Fruit fly (Drosophila melanogaster) whole organism, embryonic: Measurements from ENCODE around the gene CG8508.
A peak's percentile ranks its signal among the peaks of the same experiment; 100 is the strongest.

Experiments used
- Antp ChIP-seq: fragments of 200-800 bp; sonication (Bioruptor generic); optimal IDR thresholded peaks from 3 replicates; lab custom pipeline; 2016; ENCODE audit warnings: missing biosample characterization, missing genetic modification characterization
- B-H2 ChIP-seq: fragments of 200-800 bp; sonication (Bioruptor generic); optimal IDR thresholded peaks from 2 replicates; lab custom pipeline; 2018; ENCODE audit warnings: missing biosample characterization, mild to moderate bottlenecking, missing genetic modification characterization
- CG10274 ChIP-seq: fragments of 200-800 bp; sonication (Bioruptor generic); optimal IDR thresholded peaks from 3 replicates; lab custom pipeline; 2017; ENCODE audit warnings: missing biosample characterization, mild to moderate bottlenecking, missing genetic modification characterization
- CG10979 ChIP-seq: fragments of 200-800 bp; sonication (Bioruptor generic); optimal IDR thresholded peaks from 2 replicates; lab custom pipeline; 2018; ENCODE audit warnings: missing biosample characterization, mild to moderate bottlenecking, missing genetic modification characterization, moderate library complexity
- CG11723 ChIP-seq: fragments of 200-800 bp; sonication (Bioruptor generic); optimal IDR thresholded peaks from 2 replicates; lab custom pipeline; 2017; ENCODE audit warnings: missing biosample characterization, mild to moderate bottlenecking, missing genetic modification characterization
- CG14014 ChIP-seq: fragments of 200-800 bp; sonication (Bioruptor generic); IDR thresholded peaks from 2 replicates; pipeline ENCODE4 v1.3.6; 2022; ENCODE audit warnings: missing biosample characterization, missing genetic modification characterization
- CG14050 ChIP-seq: fragments of 200-800 bp; sonication (Bioruptor generic); IDR thresholded peaks from 3 replicates; pipeline ENCODE4 v1.3.6; 2022; ENCODE audit warnings: missing biosample characterization, missing genetic modification characterization
- CG15269 ChIP-seq: fragments of 200-800 bp; sonication (Bioruptor generic); optimal IDR thresholded peaks from 2 replicates; lab custom pipeline; 2018; ENCODE audit warnings: missing biosample characterization, mild to moderate bottlenecking, missing genetic modification characterization, moderate library complexity
- CG15696 ChIP-seq: fragments of 200-800 bp; sonication (Bioruptor generic); optimal IDR thresholded peaks from 2 replicates; lab custom pipeline; 2019; ENCODE audit warnings: missing biosample characterization, mild to moderate bottlenecking, missing genetic modification characterization, moderate library complexity
- CG17361 ChIP-seq: fragments of 200-800 bp; sonication (Bioruptor generic); IDR thresholded peaks from 3 replicates; pipeline ENCODE4 v1.3.6; 2022; ENCODE audit warnings: missing biosample characterization, missing genetic modification characterization
- CG30020 ChIP-seq: fragments of 200-800 bp; optimal IDR thresholded peaks from 2 replicates; lab custom pipeline; 2019; ENCODE audit warnings: missing biosample characterization, mild to moderate bottlenecking, missing genetic modification characterization, moderate library complexity
- CG31441 ChIP-seq: fragments of 200-800 bp; sonication (Bioruptor generic); IDR thresholded peaks from 2 replicates; pipeline ENCODE4 v1.3.6; 2022; ENCODE audit warnings: missing biosample characterization, missing genetic modification characterization
- CG4730 ChIP-seq: fragments of 200-800 bp; sonication (Bioruptor generic); IDR thresholded peaks from 2 replicates; pipeline ENCODE4 v1.3.6; 2022; ENCODE audit warnings: missing biosample characterization, missing genetic modification characterization
- CG5953 ChIP-seq: fragments of 200-800 bp; sonication (Bioruptor generic); IDR thresholded peaks from 2 replicates; pipeline ENCODE4 v1.3.6; 2022; ENCODE audit warnings: missing biosample characterization, missing genetic modification characterization
- CG7556 ChIP-seq: fragments of 200-800 bp; sonication (Bioruptor generic); optimal IDR thresholded peaks from 2 replicates; lab custom pipeline; 2017; ENCODE audit warnings: missing biosample characterization, mild to moderate bottlenecking, missing genetic modification characterization
- CG9932 ChIP-seq: fragments of 200-800 bp; sonication (Bioruptor generic); IDR thresholded peaks from 2 replicates; pipeline ENCODE4 v1.3.6; 2022; ENCODE audit warnings: missing biosample characterization, missing genetic modification characterization
- Dad ChIP-seq: fragments of 200-800 bp; sonication (Bioruptor generic); optimal IDR thresholded peaks from 3 replicates; lab custom pipeline; 2016; ENCODE audit warnings: missing biosample characterization, missing genetic modification characterization
- Dbx ChIP-seq: fragments of 200-800 bp; sonication (Bioruptor generic); IDR thresholded peaks from 3 replicates; pipeline ENCODE4 v1.3.6; 2022; ENCODE audit warnings: missing biosample characterization, missing genetic modification characterization
- Dip2 ChIP-seq: fragments of 200-800 bp; sonication (Bioruptor generic); IDR thresholded peaks from 2 replicates; pipeline ENCODE4 v1.3.6; 2022; ENCODE audit warnings: missing biosample characterization, missing genetic modification characterization
- Elba2 ChIP-seq: fragments of 200-800 bp; sonication (Bioruptor generic); optimal IDR thresholded peaks from 3 replicates; lab custom pipeline; 2016; ENCODE audit warnings: missing biosample characterization, missing genetic modification characterization
- GATAe ChIP-seq: fragments of 200-800 bp; sonication (Bioruptor generic); conservative IDR thresholded peaks from 2 replicates; pipeline ENCODE4 v1.3.6; 2022; ENCODE audit warnings: missing biosample characterization, missing genetic modification characterization
- Neu2 ChIP-seq: fragments of 200-800 bp; sonication (Bioruptor generic); optimal IDR thresholded peaks from 3 replicates; lab custom pipeline; 2016; ENCODE audit warnings: missing biosample characterization, missing genetic modification characterization, borderline replicate concordance
- Nf-YA ChIP-seq: fragments of 200-800 bp; sonication (Bioruptor generic); IDR thresholded peaks from 2 replicates; pipeline ENCODE4 v1.3.6; 2022; ENCODE audit warnings: missing biosample characterization, missing genetic modification characterization
- Sin3A ChIP-seq: fragments of >200 bp; optimal IDR thresholded peaks from 2 replicates; lab custom pipeline; 2018
- Stat92E ChIP-seq, 3 experiments: fragments of >200 bp in 2 of 3; fragments of 200-800 bp in 1 of 3; sonication (Bioruptor generic) in 1 of 3; optimal IDR thresholded peaks; 2 replicates each; lab custom pipeline; 2017 to 2019; ENCODE audit warnings: missing biosample characterization in 3 of 3, missing genetic modification characterization in 3 of 3, mild to moderate bottlenecking in 1 of 3, moderate library complexity in 1 of 3
- Taf1 ChIP-seq: fragments of 200-800 bp; sonication (Bioruptor generic); IDR thresholded peaks from 2 replicates; pipeline ENCODE4 v1.3.6; 2022; ENCODE audit warnings: missing biosample characterization, missing genetic modification characterization
- Trl ChIP-seq, 3 experiments: fragments of >200 bp in 2 of 3; fragments of 200-800 bp in 1 of 3; sonication (Bioruptor generic) in 1 of 3; optimal IDR thresholded peaks; 2 replicates in 1 of 3; 3 replicates in 2 of 3; lab custom pipeline; 2016 to 2017; ENCODE audit warnings: missing biosample characterization in 1 of 3, missing genetic modification characterization in 1 of 3
- amos ChIP-seq: fragments of 200-800 bp; sonication (Bioruptor generic); IDR thresholded peaks from 2 replicates; pipeline ENCODE4 v1.3.6; 2022; ENCODE audit warnings: missing biosample characterization, missing genetic modification characterization; ENCODE audit not compliant: partially characterized antibody
- bcd ChIP-seq: fragments of 200-800 bp; sonication (Bioruptor generic); optimal IDR thresholded peaks from 2 replicates; lab custom pipeline; 2017; ENCODE audit warnings: missing biosample characterization, mild to moderate bottlenecking, missing genetic modification characterization
- br ChIP-seq: fragments of >200 bp; optimal IDR thresholded peaks from 2 replicates; lab custom pipeline; 2017
- chm ChIP-seq: fragments of 200-800 bp; sonication (Bioruptor generic); IDR thresholded peaks from 2 replicates; pipeline ENCODE4 v1.3.6; 2022; ENCODE audit warnings: missing biosample characterization, missing genetic modification characterization
- crp ChIP-seq, 2 experiments: fragments of 200-800 bp; sonication (Bioruptor generic); optimal IDR thresholded peaks; 2 replicates in 1 of 2; 3 replicates in 1 of 2; lab custom pipeline; 2017; ENCODE audit warnings: missing biosample characterization in 2 of 2, missing genetic modification characterization in 2 of 2, mild to moderate bottlenecking in 1 of 2, moderate library complexity in 1 of 2
- emc ChIP-seq: fragments of 200-800 bp; sonication (Bioruptor generic); optimal IDR thresholded peaks from 2 replicates; lab custom pipeline; 2016; ENCODE audit warnings: missing biosample characterization, missing genetic modification characterization
- fu2 ChIP-seq: fragments of 200-800 bp; sonication (Bioruptor generic); optimal IDR thresholded peaks from 2 replicates; lab custom pipeline; 2016; ENCODE audit warnings: missing biosample characterization, missing genetic modification characterization
- gce ChIP-seq: fragments of 200-800 bp; sonication (Bioruptor generic); IDR thresholded peaks from 3 replicates; pipeline ENCODE4 v1.3.6; 2022; ENCODE audit warnings: missing biosample characterization, missing genetic modification characterization
- gcm2 ChIP-seq: fragments of 200-800 bp; sonication (Bioruptor generic); optimal IDR thresholded peaks from 2 replicates; lab custom pipeline; 2016; ENCODE audit warnings: missing biosample characterization, missing genetic modification characterization
- gem ChIP-seq: fragments of 200-800 bp; sonication (Bioruptor generic); optimal IDR thresholded peaks from 2 replicates; lab custom pipeline; 2019; ENCODE audit warnings: missing biosample characterization, mild to moderate bottlenecking, missing genetic modification characterization, moderate library complexity
- grau ChIP-seq: fragments of 200-800 bp; optimal IDR thresholded peaks from 3 replicates; lab custom pipeline; 2019; ENCODE audit warnings: missing biosample characterization, mild to moderate bottlenecking, missing genetic modification characterization, moderate library complexity
- grn ChIP-seq: fragments of 200-800 bp; sonication (Bioruptor generic); optimal IDR thresholded peaks from 3 replicates; lab custom pipeline; 2017; ENCODE audit warnings: missing biosample characterization, missing genetic modification characterization
- hth ChIP-seq: fragments of >200 bp; optimal IDR thresholded peaks from 2 replicates; lab custom pipeline; 2017; ENCODE audit warnings: inconsistent platforms
- ken ChIP-seq: fragments of 200-800 bp; sonication (Bioruptor generic); IDR thresholded peaks from 3 replicates; pipeline ENCODE4 v1.3.6; 2022; ENCODE audit warnings: missing biosample characterization, missing genetic modification characterization
- mirr ChIP-seq: fragments of 200-800 bp; sonication (Bioruptor generic); optimal IDR thresholded peaks from 3 replicates; lab custom pipeline; 2018; ENCODE audit warnings: missing biosample characterization, mild to moderate bottlenecking, missing genetic modification characterization
- odd ChIP-seq: fragments of 200-800 bp; sonication (Bioruptor generic); optimal IDR thresholded peaks from 2 replicates; lab custom pipeline; 2017; ENCODE audit warnings: missing biosample characterization, mild to moderate bottlenecking, missing genetic modification characterization
- org-1 ChIP-seq: fragments of 200-800 bp; sonication (Bioruptor generic); optimal IDR thresholded peaks from 2 replicates; lab custom pipeline; 2017; ENCODE audit warnings: missing biosample characterization, missing genetic modification characterization
- p53 ChIP-seq: fragments of 200-800 bp; sonication (Bioruptor generic); optimal IDR thresholded peaks from 2 replicates; lab custom pipeline; 2016; ENCODE audit warnings: missing biosample characterization, missing genetic modification characterization
- prd ChIP-seq, 3 experiments: fragments of >200 bp in 2 of 3; fragments of 200-800 bp in 1 of 3; sonication (Bioruptor generic) in 1 of 3; optimal IDR thresholded peaks in 2 of 3; IDR thresholded peaks in 1 of 3; 2 replicates in 2 of 3; 3 replicates in 1 of 3; pipeline versions ENCODE4 v1.3.6 to Lab custom; 2017 to 2022; ENCODE audit warnings: missing biosample characterization in 1 of 3, missing genetic modification characterization in 1 of 3
- psq ChIP-seq: fragments of 200-800 bp; sonication (Bioruptor generic); optimal IDR thresholded peaks from 2 replicates; lab custom pipeline; 2017; ENCODE audit warnings: missing biosample characterization, missing genetic modification characterization
- slbo ChIP-seq: fragments of 200-800 bp; sonication (Bioruptor generic); IDR thresholded peaks from 2 replicates; pipeline ENCODE4 v1.3.6; 2022; ENCODE audit warnings: missing biosample characterization, missing genetic modification characterization
- tll ChIP-seq, 2 experiments: fragments of 200-800 bp in 1 of 2; fragments of >200 bp in 1 of 2; sonication (Bioruptor generic) in 1 of 2; optimal IDR thresholded peaks; 2 replicates each; lab custom pipeline; 2017 to 2019; ENCODE audit warnings: missing biosample characterization in 2 of 2, missing genetic modification characterization in 2 of 2, mild to moderate bottlenecking in 1 of 2, moderate library complexity in 1 of 2
- trem ChIP-seq: fragments of 200-800 bp; optimal IDR thresholded peaks from 3 replicates; lab custom pipeline; 2019; ENCODE audit warnings: missing biosample characterization, mild to moderate bottlenecking, missing genetic modification characterization, moderate library complexity
- zen ChIP-seq: fragments of 200-800 bp; sonication (Bioruptor generic); optimal IDR thresholded peaks from 3 replicates; lab custom pipeline; 2018; ENCODE audit warnings: missing biosample characterization, mild to moderate bottlenecking, missing genetic modification characterization, moderate library complexity

CG8508 gene

dm6 chr3R:13221820-13222219 lies 35.5 kb upstream of the CG8508 start (continued):
- TF ChIP-seq CG11723 (GFP tag; lab: Kevin White, UChicago) (no peak), CG10274 (GFP tag; lab: Kevin White, UChicago) (no peak), gem (tag; lab: Kevin White, UChicago) (peak; percentile 22), psq (GFP tag; lab: Kevin White, UChicago) (no peak), bcd (GFP tag; lab: Kevin White, UChicago) (peak; percentile 4), CG30020 (tag; lab: Kevin White, UChicago) (no peak), slbo (GFP tag; lab: Robert Waterston, UW) (0 out of 2 replicates have a peak, but pooled peaks have one; percentile 33), CG14014 (GFP tag; lab: Robert Waterston, UW) (no peak), CG14050 (no peak), CG17361 (GFP tag; lab: Robert Waterston, UW) (no peak), zen (tag; lab: Kevin White, UChicago) (no peak), Elba2 (no peak), Dad (GFP tag; lab: Kevin White, UChicago) (no peak), hth (lab: Kevin White, UChicago) (no peak), grau (tag; lab: Kevin White, UChicago) (no peak), CG4730 (GFP tag; lab: Robert Waterston, UW) (0 out of 2 replicates have a peak, but pooled peaks have one; percentile 20), Stat92E (GFP tag; optimal IDR thresholded peaks at IDR 0.05; lab: Kevin White, UChicago) (no peak), Sin3A (lab: Kevin White, UChicago) (no peak), Neu2 (GFP tag; lab: Kevin White, UChicago) (no peak), Taf1 (GFP tag; lab: Robert Waterston, UW) (no peak), gce (GFP tag; lab: Robert Waterston, UW) (no peak), Dbx (no peak), fu2 (no peak), CG10979 (tag; lab: Kevin White, UChicago) (no peak), CG9932 (GFP tag; lab: Robert Waterston, UW) (peak; percentile 65), amos (GFP tag; lab: Robert Waterston, UW) (no peak), Antp (no peak), ken (no peak)

DNA sequence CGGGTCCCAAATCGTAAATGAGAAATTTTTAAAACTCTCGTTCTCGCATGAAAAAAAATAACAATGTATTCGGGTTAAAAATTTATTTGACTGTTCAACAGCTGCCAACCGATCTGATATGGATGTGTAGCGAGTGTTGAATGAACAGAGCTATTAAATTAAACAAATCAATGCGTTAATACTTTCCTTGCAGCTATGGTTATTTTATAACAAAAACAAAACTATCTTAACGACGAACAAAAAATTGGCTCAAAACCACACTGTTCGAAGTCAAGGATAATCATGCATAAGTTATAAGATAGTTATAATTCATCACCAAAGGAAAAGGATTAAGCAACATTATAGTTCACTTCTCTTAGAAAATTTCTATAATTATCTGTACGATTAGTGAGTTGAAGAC lies 34.2 kb upstream of the CG8508 start, which contains the start of gene CG8476:
Gene CG8476 (minus strand): TSS at position 101 of the 400 bp plus-strand sequence.
- no peak for TF ChIP-seq Nf-YA (GFP tag; lab: Robert Waterston, UW)
- TF ChIP-seq Trl (optimal IDR thresholded peaks at IDR 0.05; lab: Kevin White, UChicago), result no peak
- TF ChIP-seq Trl (GFP tag; optimal IDR thresholded peaks at IDR 0.05; lab: Kevin White, UChicago), result no peak
- no peak for TF ChIP-seq gcm2 (GFP tag; lab: Kevin White, UChicago)
- no peak for TF ChIP-seq tll (GFP tag; optimal IDR thresholded peaks at IDR 0.05; lab: Kevin White, UChicago)
- no peak for TF ChIP-seq Dip2
- no peak for TF ChIP-seq GATAe
- TF ChIP-seq p53 (GFP tag; lab: Kevin White, UChicago), result no peak
- no peak for TF ChIP-seq br
- TF ChIP-seq trem (tag; lab: Kevin White, UChicago), result no peak
- no peak for TF ChIP-seq odd (GFP tag; lab: Kevin White, UChicago)
- TF ChIP-seq CG15696 (tag; lab: Kevin White, UChicago), result no peak

DNA sequence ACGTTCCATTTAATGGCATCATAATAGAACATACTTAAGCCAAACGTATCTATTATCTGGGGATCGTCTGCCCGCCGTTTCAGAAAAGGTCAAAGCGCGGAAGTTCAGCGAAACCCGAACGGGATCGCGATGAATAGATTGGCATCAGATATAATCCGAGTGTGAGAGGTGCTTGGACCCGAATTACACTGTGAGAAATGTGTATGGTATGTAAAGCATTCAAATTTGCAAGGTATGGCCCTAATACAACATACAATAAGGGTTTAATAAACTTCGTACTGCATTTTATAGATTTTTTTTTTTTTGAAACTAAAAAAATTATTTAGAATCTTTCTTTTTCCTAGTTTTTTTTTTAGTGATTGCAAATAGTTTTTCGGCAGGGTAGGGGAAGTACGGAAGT lies 32.4 kb upstream of the CG8508 start:
- TF ChIP-seq chm (GFP tag; lab: Robert Waterston, UW) (no peak), B-H2 (GFP tag; lab: Kevin White, UChicago) (no peak), CG11723 (GFP tag; lab: Kevin White, UChicago) (no peak), mirr (GFP tag; lab: Kevin White, UChicago) (no peak), CG15269 (tag; lab: Kevin White, UChicago) (peak; percentile 12), CG7556 (GFP tag; lab: Kevin White, UChicago) (peak; percentile 10), crp (GFP tag; optimal IDR thresholded peaks at IDR 0.05; lab: Kevin White, UChicago) (no peak), grn (GFP tag; lab: Kevin White, UChicago) (peak; percentile 5), CG5953 (GFP tag; lab: Robert Waterston, UW) (no peak), CG31441 (GFP tag; lab: Robert Waterston, UW) (0 out of 2 replicates have a peak, but pooled peaks have one; percentile 16), prd (optimal IDR thresholded peaks at IDR 0.05; lab: Kevin White, UChicago) (no peak), prd (GFP tag; IDR thresholded peaks at IDR 0.05; lab: Robert Waterston, UW) (peak; percentile 38; the same call in 1 of the 3 replicates), emc (GFP tag; lab: Kevin White, UChicago) (no peak), org-1 (no peak)
